Worm (Caenorhabditis elegans): Measurements from ENCODE around the gene glb-10.

ce11 chrII:6309198-6309597 lies at the start of gene glb-10:
- TF ChIP-seq ama-1 (optimal IDR thresholded peaks at IDR 0.05) (no peak), unc-98 (GFP tag; IDR thresholded peaks at IDR 0.05) (no peak), unc-130 (tag; optimal IDR thresholded peaks at IDR 0.05) (no peak), vab-15 (tag; optimal IDR thresholded peaks at IDR 0.05) (no peak), ceh-82 (tag; optimal IDR thresholded peaks at IDR 0.05) (no peak), pqm-1 (tag; optimal IDR thresholded peaks at IDR 0.05) (no peak), nhr-90 (tag; optimal IDR thresholded peaks at IDR 0.05; ENCODE audit: poor library complexity) (no peak), jun-1 (tag; optimal IDR thresholded peaks at IDR 0.05) (no peak), snpc-4 (tag; optimal IDR thresholded peaks at IDR 0.05) (no peak), snu-23 (GFP tag; optimal IDR thresholded peaks at IDR 0.05) (no peak), lsy-2 (tag; optimal IDR thresholded peaks at IDR 0.05) (no peak), ces-1 (GFP tag; optimal IDR thresholded peaks at IDR 0.05) (no peak)
